Worm (Caenorhabditis elegans) whole organism, early embryonic: ENCODE measurements around the gene ocr-2.

Source experiments
- B0310.2 ChIP-seq: sonication (generic microtip); optimal IDR thresholded peaks from 2 replicates; lab custom pipeline; 2016; ENCODE audit warnings: mild to moderate bottlenecking, missing genetic modification characterization, missing compliant biosample characterization
- ama-1 ChIP-seq: fragments of 150-350 bp; optimal IDR thresholded peaks from 2 replicates; lab custom pipeline; 2014
- ceh-13 ChIP-seq: fragments of 200-800 bp; sonication (Bioruptor generic); optimal IDR thresholded peaks from 2 replicates; lab custom pipeline; 2018; ENCODE audit warnings: mild to moderate bottlenecking, missing genetic modification characterization, missing compliant biosample characterization
- flt-1 ChIP-seq: fragments of 200-800 bp; sonication (Bioruptor generic); IDR thresholded peaks from 2 replicates; pipeline ENCODE4 v1.3.6; 2022; ENCODE audit warnings: missing genetic modification characterization, missing compliant biosample characterization

- TF ChIP-seq ama-1 (lab: Kevin White, UChicago) (no peak), flt-1 (no peak), ceh-13 (GFP tag; lab: Kevin White, UChicago) (no peak), B0310.2 (tag; lab: Kevin White, UChicago) (no peak)
These were observed 49.6 kb downstream of the ocr-2 start for ce11 chrIV:8170264-8170663.
